Worm (Caenorhabditis elegans): ENCODE measurements around the gene F16H6.3.

DNA sequence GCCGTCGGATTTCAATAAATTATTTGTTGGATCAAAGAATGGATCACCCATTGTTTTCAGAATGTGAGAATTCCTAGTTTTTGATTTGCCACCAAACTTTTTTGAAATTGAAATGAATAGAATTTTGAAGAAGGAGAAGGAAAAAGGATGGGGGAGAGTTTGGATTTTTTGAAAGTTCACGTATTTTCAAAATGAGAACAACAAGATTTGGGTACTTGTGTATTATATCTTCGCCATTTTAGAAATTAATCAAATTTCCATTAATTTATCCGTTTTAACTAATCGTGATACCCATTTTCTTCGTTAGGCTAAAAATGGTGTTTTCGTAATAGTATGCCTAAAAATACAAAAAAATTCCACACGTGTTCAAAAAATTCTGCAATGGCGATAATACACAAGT is 23.5 kb upstream of the F16H6.3 start, which contains the start of gene C14A6.8:
- TF ChIP-seq mdl-1 (tag; optimal IDR thresholded peaks at IDR 0.05) (no peak), skn-1 (tag; optimal IDR thresholded peaks at IDR 0.05) (no peak), ztf-11 (tag; optimal IDR thresholded peaks at IDR 0.05) (no peak), alr-1 (tag; optimal IDR thresholded peaks at IDR 0.05) (no peak), snpc-4 (tag; optimal IDR thresholded peaks at IDR 0.05) (no peak), nhr-12 (tag; optimal IDR thresholded peaks at IDR 0.05) (no peak), nhr-77 (tag; optimal IDR thresholded peaks at IDR 0.05) (no peak), ceh-82 (tag; optimal IDR thresholded peaks at IDR 0.05) (no peak), egl-27 (tag; optimal IDR thresholded peaks at IDR 0.05) (no peak), nhr-21 (tag; optimal IDR thresholded peaks at IDR 0.05) (no peak), blmp-1 (tag; optimal IDR thresholded peaks at IDR 0.05; ENCODE audit: insufficient read depth) (no peak), unc-62 (GFP tag; optimal IDR thresholded peaks at IDR 0.05) (no peak)
